Fruit fly (Drosophila melanogaster): ENCODE results near the gene CG33285.

CG33285 gene

dm6 chr3L:21122522-21122923, 33.7 kb upstream of the CG33285 start:
- TF ChIP-seq rn (GFP tag; IDR thresholded peaks at IDR 0.05) (no peak), CG4496 (GFP tag; IDR thresholded peaks at IDR 0.05) (no peak), CG8159 (tag; optimal IDR thresholded peaks at IDR 0.05) (peak; percentile 58), CG32121 (GFP tag; IDR thresholded peaks at IDR 0.05) (no peak), CG10348 (GFP tag; IDR thresholded peaks at IDR 0.05) (no peak), EcR (GFP tag; optimal IDR thresholded peaks at IDR 0.05) (no peak), gl (tag; optimal IDR thresholded peaks at IDR 0.05) (peak; percentile 51), CG13204 (GFP tag; optimal IDR thresholded peaks at IDR 0.05) (peak; percentile 41), fd96Ca (GFP tag; IDR thresholded peaks at IDR 0.05) (no peak), CG8301 (tag; optimal IDR thresholded peaks at IDR 0.05) (peak; percentile 62), CG34367 (tag; optimal IDR thresholded peaks at IDR 0.05) (peak; percentile 60), D1 (tag; optimal IDR thresholded peaks at IDR 0.05) (peak; percentile 73), Snoo (tag; optimal IDR thresholded peaks at IDR 0.05) (no peak), Ets98B (GFP tag; IDR thresholded peaks at IDR 0.05) (no peak), CG9948 (tag; optimal IDR thresholded peaks at IDR 0.05) (peak; percentile 86), CG17806 (tag; optimal IDR thresholded peaks at IDR 0.05) (peak; percentile 65), CG14655 (GFP tag; optimal IDR thresholded peaks at IDR 0.05) (peak; percentile 84), CG15710 (tag; optimal IDR thresholded peaks at IDR 0.05) (peak; percentile 39), Pif1B (GFP tag; optimal IDR thresholded peaks at IDR 0.05) (peak; percentile 54), Pif1A (GFP tag; optimal IDR thresholded peaks at IDR 0.05) (peak; percentile 38)

- TF ChIP-seq CG13204 (GFP tag; optimal IDR thresholded peaks at IDR 0.05) (no peak), CG8301 (tag; optimal IDR thresholded peaks at IDR 0.05) (no peak), Ets98B (GFP tag; IDR thresholded peaks at IDR 0.05) (no peak), fd96Ca (GFP tag; IDR thresholded peaks at IDR 0.05) (no peak), CG12605 (GFP tag; IDR thresholded peaks at IDR 0.05) (no peak), CG4496 (GFP tag; IDR thresholded peaks at IDR 0.05) (no peak), rn (GFP tag; IDR thresholded peaks at IDR 0.05) (no peak), CG32121 (GFP tag; IDR thresholded peaks at IDR 0.05) (no peak), EcR (GFP tag; optimal IDR thresholded peaks at IDR 0.05) (no peak), CG14655 (GFP tag; optimal IDR thresholded peaks at IDR 0.05) (no peak), CG34367 (tag; optimal IDR thresholded peaks at IDR 0.05) (no peak), CG15710 (tag; optimal IDR thresholded peaks at IDR 0.05) (no peak), CG17806 (tag; optimal IDR thresholded peaks at IDR 0.05) (no peak), Pif1A (GFP tag; optimal IDR thresholded peaks at IDR 0.05) (no peak), Pif1B (GFP tag; optimal IDR thresholded peaks at IDR 0.05) (no peak), CG9948 (tag; optimal IDR thresholded peaks at IDR 0.05) (no peak), Snoo (tag; optimal IDR thresholded peaks at IDR 0.05) (no peak)
Measured at dm6 chr3L:21121353-21121752, 32.6 kb upstream of the CG33285 start, which contains the start of gene CG43938. TSS of gene CG43938 (plus strand) at chr3L:21121653.

- TF ChIP-seq gl (tag; optimal IDR thresholded peaks at IDR 0.05) (no peak), CG14655 (GFP tag; optimal IDR thresholded peaks at IDR 0.05) (peak; percentile 6), CG32121 (GFP tag; IDR thresholded peaks at IDR 0.05) (peak; percentile 24; the same call in 1 of the 2 replicates), fd96Ca (GFP tag; IDR thresholded peaks at IDR 0.05) (peak; percentile 58; the same call in 2 of the 3 replicates), CG17806 (tag; optimal IDR thresholded peaks at IDR 0.05) (no peak), D1 (tag; optimal IDR thresholded peaks at IDR 0.05) (no peak), CG8159 (tag; optimal IDR thresholded peaks at IDR 0.05) (no peak), CG8301 (tag; optimal IDR thresholded peaks at IDR 0.05) (peak; percentile 5), rn (GFP tag; IDR thresholded peaks at IDR 0.05) (no peak)
Measured at dm6 chr3L:21118602-21119001, 29.8 kb upstream of the CG33285 start.

dm6 chr3L:21113061-21113460, 24.3 kb upstream of the CG33285 start:
- no peak for TF ChIP-seq CG13204 (GFP tag; optimal IDR thresholded peaks at IDR 0.05)
- peak; percentile 3 for TF ChIP-seq CG14655 (GFP tag; optimal IDR thresholded peaks at IDR 0.05)
- TF ChIP-seq CG10348 (GFP tag; IDR thresholded peaks at IDR 0.05), result no peak
- TF ChIP-seq CG8301 (tag; optimal IDR thresholded peaks at IDR 0.05), result peak; percentile 32
- TF ChIP-seq CG15710 (tag; optimal IDR thresholded peaks at IDR 0.05), result no peak
- TF ChIP-seq CG32121 (GFP tag; IDR thresholded peaks at IDR 0.05), result peak; percentile 31; the same call in 1 of the 2 replicates
- no peak for TF ChIP-seq fd96Ca (GFP tag; IDR thresholded peaks at IDR 0.05)
- no peak for TF ChIP-seq gl (tag; optimal IDR thresholded peaks at IDR 0.05)
- TF ChIP-seq Snoo (tag; optimal IDR thresholded peaks at IDR 0.05), result no peak

dm6 chr3L:21108454-21108853, 19.7 kb upstream of the CG33285 start:
- peak; percentile 1 for TF ChIP-seq Pif1B (GFP tag; optimal IDR thresholded peaks at IDR 0.05)
- peak; percentile 33 for TF ChIP-seq CG9948 (tag; optimal IDR thresholded peaks at IDR 0.05)
- no peak for TF ChIP-seq Ets98B (GFP tag; IDR thresholded peaks at IDR 0.05)
- no peak for TF ChIP-seq EcR (GFP tag; optimal IDR thresholded peaks at IDR 0.05)
- TF ChIP-seq CG8159 (tag; optimal IDR thresholded peaks at IDR 0.05), result peak; percentile 31
- TF ChIP-seq CG14655 (GFP tag; optimal IDR thresholded peaks at IDR 0.05), result peak; percentile 62
- TF ChIP-seq CG17806 (tag; optimal IDR thresholded peaks at IDR 0.05), result no peak
- TF ChIP-seq CG8301 (tag; optimal IDR thresholded peaks at IDR 0.05), result peak; percentile 13
- no peak for TF ChIP-seq gl (tag; optimal IDR thresholded peaks at IDR 0.05)
- TF ChIP-seq D1 (tag; optimal IDR thresholded peaks at IDR 0.05), result no peak
- TF ChIP-seq CG13204 (GFP tag; optimal IDR thresholded peaks at IDR 0.05), result no peak
- peak; percentile 32 for TF ChIP-seq Snoo (tag; optimal IDR thresholded peaks at IDR 0.05)
- TF ChIP-seq rn (GFP tag; IDR thresholded peaks at IDR 0.05), result no peak

- TF ChIP-seq CG8159 (tag; optimal IDR thresholded peaks at IDR 0.05) (no peak), rn (GFP tag; IDR thresholded peaks at IDR 0.05) (0 out of 2 replicates have a peak, but pooled peaks have one; percentile 4), CG8301 (tag; optimal IDR thresholded peaks at IDR 0.05) (peak; percentile 19), Pif1A (GFP tag; optimal IDR thresholded peaks at IDR 0.05) (peak; percentile 11), CG4496 (GFP tag; IDR thresholded peaks at IDR 0.05) (peak; percentile 22; the same call in 1 of the 3 replicates)
Measured at dm6 chr3L:21106883-21107282, 18.1 kb upstream of the CG33285 start.

Data from whole organism, pupa.